Fruit fly (Drosophila melanogaster) whole organism, embryonic: Measurements from ENCODE around the gene jb.

ENCODE experiments used
- Adf1 ChIP-seq: fragments of 200-800 bp; sonication (Bioruptor generic); IDR thresholded peaks from 2 replicates; pipeline ENCODE4 v1.3.6; 2022; ENCODE audit warnings: missing biosample characterization, missing genetic modification characterization
- Antp ChIP-seq: fragments of 200-800 bp; sonication (Bioruptor generic); optimal IDR thresholded peaks from 3 replicates; lab custom pipeline; 2016; ENCODE audit warnings: missing biosample characterization, missing genetic modification characterization
- Atf6 ChIP-seq: fragments of 200-800 bp; sonication (Bioruptor generic); IDR thresholded peaks from 2 replicates; pipeline ENCODE4 v1.3.6; 2022; ENCODE audit warnings: missing biosample characterization, missing genetic modification characterization
- B-H2 ChIP-seq: fragments of 200-800 bp; sonication (Bioruptor generic); optimal IDR thresholded peaks from 2 replicates; lab custom pipeline; 2018; ENCODE audit warnings: missing biosample characterization, mild to moderate bottlenecking, missing genetic modification characterization
- CG10654 ChIP-seq: fragments of 200-800 bp; sonication (Bioruptor generic); optimal IDR thresholded peaks from 2 replicates; lab custom pipeline; 2016; ENCODE audit warnings: missing biosample characterization, missing genetic modification characterization
- CG10979 ChIP-seq: fragments of 200-800 bp; sonication (Bioruptor generic); optimal IDR thresholded peaks from 2 replicates; lab custom pipeline; 2018; ENCODE audit warnings: missing biosample characterization, mild to moderate bottlenecking, missing genetic modification characterization, moderate library complexity
- CG12104 ChIP-seq: fragments of 200-800 bp; sonication (Bioruptor generic); optimal IDR thresholded peaks from 3 replicates; lab custom pipeline; 2016; ENCODE audit warnings: missing biosample characterization, missing genetic modification characterization
- CG13287 ChIP-seq: fragments of 200-800 bp; sonication (Bioruptor generic); IDR thresholded peaks from 2 replicates; pipeline ENCODE4 v1.3.6; 2022; ENCODE audit warnings: missing biosample characterization, missing genetic modification characterization; ENCODE audit not compliant: partially characterized antibody
- CG13624 ChIP-seq: fragments of 200-800 bp; sonication (Bioruptor generic); optimal IDR thresholded peaks from 2 replicates; lab custom pipeline; 2016; ENCODE audit warnings: missing biosample characterization, missing genetic modification characterization
- CG15601 ChIP-seq: fragments of 200-800 bp; sonication (Bioruptor generic); optimal IDR thresholded peaks from 3 replicates; lab custom pipeline; 2019; ENCODE audit warnings: missing biosample characterization, mild to moderate bottlenecking, missing genetic modification characterization, moderate library complexity
- CG16815 ChIP-seq: fragments of 200-800 bp; sonication (Bioruptor generic); optimal IDR thresholded peaks from 3 replicates; lab custom pipeline; 2017; ENCODE audit warnings: missing biosample characterization, mild to moderate bottlenecking, missing genetic modification characterization
- CG18599 ChIP-seq: fragments of 200-800 bp; sonication (Bioruptor generic); optimal IDR thresholded peaks from 3 replicates; lab custom pipeline; 2017; ENCODE audit warnings: missing biosample characterization, missing genetic modification characterization, mild to moderate bottlenecking, moderate library complexity, missing genetic modification reagents
- CG2712 ChIP-seq: fragments of 200-800 bp; optimal IDR thresholded peaks from 3 replicates; lab custom pipeline; 2019; ENCODE audit warnings: missing biosample characterization, mild to moderate bottlenecking, missing genetic modification characterization, moderate library complexity
- CG31441 ChIP-seq: fragments of 200-800 bp; sonication (Bioruptor generic); IDR thresholded peaks from 2 replicates; pipeline ENCODE4 v1.3.6; 2022; ENCODE audit warnings: missing biosample characterization, missing genetic modification characterization
- CG32772 ChIP-seq: fragments of 200-800 bp; sonication (Bioruptor generic); IDR thresholded peaks from 2 replicates; pipeline ENCODE4 v1.3.6; 2022; ENCODE audit warnings: missing biosample characterization, missing genetic modification characterization
- CG34376 ChIP-seq: fragments of 200-800 bp; sonication (Bioruptor generic); optimal IDR thresholded peaks from 2 replicates; lab custom pipeline; 2018; ENCODE audit warnings: missing biosample characterization, mild to moderate bottlenecking, missing genetic modification characterization
- CG3995 ChIP-seq: fragments of 200-800 bp; sonication (Bioruptor generic); optimal IDR thresholded peaks from 3 replicates; lab custom pipeline; 2016; ENCODE audit warnings: missing biosample characterization, missing genetic modification characterization
- CG6689 ChIP-seq: fragments of 200-800 bp; sonication (Bioruptor generic); IDR thresholded peaks from 2 replicates; pipeline ENCODE4 v1.3.6; 2022; ENCODE audit warnings: missing biosample characterization, missing genetic modification characterization
- CG6813 ChIP-seq: fragments of 200-800 bp; sonication (Bioruptor generic); optimal IDR thresholded peaks from 2 replicates; lab custom pipeline; 2017; ENCODE audit warnings: missing biosample characterization, missing genetic modification characterization, mild to moderate bottlenecking, moderate library complexity, missing genetic modification reagents
- CG7556 ChIP-seq: fragments of 200-800 bp; sonication (Bioruptor generic); optimal IDR thresholded peaks from 2 replicates; lab custom pipeline; 2017; ENCODE audit warnings: missing biosample characterization, mild to moderate bottlenecking, missing genetic modification characterization
- CG8290 ChIP-seq, 3 experiments: fragments of 200-800 bp; sonication (Bioruptor generic); optimal IDR thresholded peaks; 2 replicates each; lab custom pipeline; 2016 to 2019; ENCODE audit warnings: missing biosample characterization in 3 of 3, missing genetic modification characterization in 3 of 3, mild to moderate bottlenecking in 2 of 3, moderate library complexity in 1 of 3
- CG8944 ChIP-seq: fragments of 200-800 bp; sonication (Bioruptor generic); optimal IDR thresholded peaks from 3 replicates; lab custom pipeline; 2016; ENCODE audit warnings: missing biosample characterization, missing genetic modification characterization
- CG9215 ChIP-seq: fragments of 200-800 bp; sonication (Bioruptor generic); IDR thresholded peaks from 2 replicates; pipeline ENCODE4 v1.3.6; 2022; ENCODE audit warnings: missing biosample characterization, missing genetic modification characterization
- Camta ChIP-seq: fragments of 200-800 bp; sonication (Bioruptor generic); optimal IDR thresholded peaks from 2 replicates; lab custom pipeline; 2016; ENCODE audit warnings: missing biosample characterization, missing genetic modification characterization
- Dad ChIP-seq: fragments of 200-800 bp; sonication (Bioruptor generic); optimal IDR thresholded peaks from 3 replicates; lab custom pipeline; 2016; ENCODE audit warnings: missing biosample characterization, missing genetic modification characterization
- HLH4C ChIP-seq: fragments of 200-800 bp; sonication (Bioruptor generic); IDR thresholded peaks from 3 replicates; pipeline ENCODE4 v1.3.6; 2022; ENCODE audit warnings: missing biosample characterization, missing genetic modification characterization; ENCODE audit not compliant: partially characterized antibody
- Max ChIP-seq: fragments of 200-800 bp; sonication (Bioruptor generic); optimal IDR thresholded peaks from 2 replicates; lab custom pipeline; 2016; ENCODE audit warnings: missing biosample characterization, mild to moderate bottlenecking, missing genetic modification characterization
- NC2α ChIP-seq: fragments of 200-800 bp; sonication (Bioruptor generic); optimal IDR thresholded peaks from 2 replicates; lab custom pipeline; 2016; ENCODE audit warnings: missing biosample characterization, missing genetic modification characterization
- NFAT ChIP-seq: fragments of 200-800 bp; sonication (Bioruptor generic); IDR thresholded peaks from 2 replicates; pipeline ENCODE4 v1.3.6; 2022; ENCODE audit warnings: missing biosample characterization, missing genetic modification characterization
- NfI ChIP-seq: fragments of 200-800 bp; sonication (Bioruptor generic); optimal IDR thresholded peaks from 3 replicates; lab custom pipeline; 2018; ENCODE audit warnings: missing biosample characterization, mild to moderate bottlenecking, missing genetic modification characterization, moderate library complexity
- Opbp ChIP-seq: fragments of 200-800 bp; sonication (Bioruptor generic); IDR thresholded peaks from 3 replicates; pipeline ENCODE4 v1.3.6; 2022; ENCODE audit warnings: missing biosample characterization, missing genetic modification characterization; ENCODE audit not compliant: partially characterized antibody
- Stat92E ChIP-seq, 3 experiments: fragments of >200 bp in 2 of 3; fragments of 200-800 bp in 1 of 3; sonication (Bioruptor generic) in 1 of 3; optimal IDR thresholded peaks; 2 replicates each; lab custom pipeline; 2017 to 2019; ENCODE audit warnings: missing biosample characterization in 3 of 3, missing genetic modification characterization in 3 of 3, mild to moderate bottlenecking in 1 of 3, moderate library complexity in 1 of 3
- amos ChIP-seq: fragments of 200-800 bp; sonication (Bioruptor generic); IDR thresholded peaks from 2 replicates; pipeline ENCODE4 v1.3.6; 2022; ENCODE audit warnings: missing biosample characterization, missing genetic modification characterization; ENCODE audit not compliant: partially characterized antibody
- ara ChIP-seq: fragments of 200-800 bp; sonication (Bioruptor generic); IDR thresholded peaks from 2 replicates; pipeline ENCODE4 v1.3.6; 2022; ENCODE audit warnings: missing biosample characterization, missing genetic modification characterization
- az2 ChIP-seq: fragments of 200-800 bp; sonication (Bioruptor generic); optimal IDR thresholded peaks from 3 replicates; lab custom pipeline; 2016; ENCODE audit warnings: missing biosample characterization, missing genetic modification characterization
- btn ChIP-seq: fragments of 200-800 bp; sonication (Bioruptor generic); optimal IDR thresholded peaks from 2 replicates; lab custom pipeline; 2016; ENCODE audit warnings: missing biosample characterization, missing genetic modification characterization
- dan ChIP-seq: fragments of 200-800 bp; sonication (Bioruptor generic); IDR thresholded peaks from 2 replicates; pipeline ENCODE4 v1.3.6; 2022; ENCODE audit warnings: missing biosample characterization, missing genetic modification characterization
- dimm ChIP-seq: fragments of 200-800 bp; sonication (Bioruptor generic); IDR thresholded peaks from 2 replicates; pipeline ENCODE4 v1.3.6; 2022; ENCODE audit warnings: missing biosample characterization, missing genetic modification characterization
- dmrt11E ChIP-seq: fragments of 200-800 bp; sonication (Bioruptor generic); optimal IDR thresholded peaks from 3 replicates; lab custom pipeline; 2018; ENCODE audit warnings: missing biosample characterization, mild to moderate bottlenecking, missing genetic modification characterization, moderate library complexity
- esg ChIP-seq: fragments of 200-800 bp; sonication (Bioruptor generic); conservative IDR thresholded peaks from 2 replicates; pipeline ENCODE4 v1.3.6; 2022; ENCODE audit warnings: missing biosample characterization, missing genetic modification characterization
- fd3F ChIP-seq: fragments of 200-800 bp; sonication (Bioruptor generic); optimal IDR thresholded peaks from 2 replicates; lab custom pipeline; 2018; ENCODE audit warnings: missing biosample characterization, mild to moderate bottlenecking, missing genetic modification characterization, moderate library complexity
- jumu ChIP-seq: fragments of 200-800 bp; sonication (Bioruptor generic); optimal IDR thresholded peaks from 3 replicates; lab custom pipeline; 2016; ENCODE audit warnings: missing biosample characterization, missing genetic modification characterization
- nmo ChIP-seq: fragments of 200-800 bp; sonication (Bioruptor generic); optimal IDR thresholded peaks from 2 replicates; lab custom pipeline; 2018; ENCODE audit warnings: missing biosample characterization, mild to moderate bottlenecking, missing genetic modification characterization, moderate library complexity
- pum ChIP-seq: fragments of 200-800 bp; sonication (Bioruptor generic); optimal IDR thresholded peaks from 2 replicates; lab custom pipeline; 2016; ENCODE audit warnings: missing biosample characterization, missing genetic modification characterization
- sna ChIP-seq: fragments of 200-800 bp; sonication (Bioruptor generic); IDR thresholded peaks from 2 replicates; pipeline ENCODE4 v1.3.6; 2022; ENCODE audit warnings: missing biosample characterization, missing genetic modification characterization; ENCODE audit not compliant: partially characterized antibody
- sqz ChIP-seq: fragments of 200-800 bp; sonication (Bioruptor generic); optimal IDR thresholded peaks from 3 replicates; lab custom pipeline; 2018; ENCODE audit warnings: missing biosample characterization, mild to moderate bottlenecking, missing genetic modification characterization
- ttk ChIP-seq: fragments of 200-800 bp; sonication (Bioruptor generic); IDR thresholded peaks from 2 replicates; pipeline ENCODE4 v2.1.2; 2022; ENCODE audit warnings: missing biosample characterization, missing genetic modification characterization
- twi ChIP-seq: fragments of 200-800 bp; optimal IDR thresholded peaks from 2 replicates; lab custom pipeline; 2019; ENCODE audit warnings: missing biosample characterization, mild to moderate bottlenecking, missing genetic modification characterization, moderate library complexity

Gene jb

dm6 chrX:20429482-20430204 lies 39.0 kb upstream of the jb start, which contains the start of the genes CG11710 and mal (continued):
- peak; percentile 66 for TF ChIP-seq CG3995 (GFP tag; lab: Kevin White, UChicago)
- peak; percentile 83 for TF ChIP-seq CG10979 (tag; lab: Kevin White, UChicago)
- TF ChIP-seq CG7556 (GFP tag; lab: Kevin White, UChicago): peak; percentile 74
- TF ChIP-seq CG13624 (GFP tag; lab: Kevin White, UChicago): peak; percentile 88
- no peak for TF ChIP-seq sqz (GFP tag; lab: Kevin White, UChicago)
- peak; percentile 61 for TF ChIP-seq twi (tag; lab: Kevin White, UChicago)
- TF ChIP-seq ttk (GFP tag; lab: Robert Waterston, UW): peak; percentile 56; the same call in 1 of the 2 replicates
- peak; percentile 62; the same call in 1 of the 3 replicates for TF ChIP-seq Opbp (GFP tag; lab: Robert Waterston, UW)
- TF ChIP-seq dmrt11E: peak; percentile 27
- TF ChIP-seq NfI: peak; percentile 76
- peak; percentile 68 for TF ChIP-seq B-H2
- TF ChIP-seq sna (GFP tag; lab: Robert Waterston, UW): peak; percentile 46; the same call in 1 of the 2 replicates
- peak; percentile 72 for TF ChIP-seq Max (GFP tag; lab: Kevin White, UChicago)
- TF ChIP-seq CG6813 (GFP tag; lab: Kevin White, UChicago): peak; percentile 51
- TF ChIP-seq CG13287 (GFP tag; lab: Robert Waterston, UW): peak; percentile 51
- no peak for TF ChIP-seq CG16815
- peak; percentile 26 for TF ChIP-seq pum (GFP tag; lab: Kevin White, UChicago)
- peak; percentile 83 for TF ChIP-seq CG31441
- peak; percentile 51; the same call in 1 of the 3 replicates for TF ChIP-seq HLH4C (GFP tag; lab: Robert Waterston, UW)
- TF ChIP-seq Antp (GFP tag; lab: Kevin White, UChicago): peak; percentile 50
- TF ChIP-seq Stat92E (GFP tag; optimal IDR thresholded peaks at IDR 0.05; lab: Kevin White, UChicago): peak in 1 of 3 experiments; percentile 81
- peak; percentile 46 for TF ChIP-seq CG8944
- peak; percentile 49 for TF ChIP-seq CG34376 (GFP tag; lab: Kevin White, UChicago)
- TF ChIP-seq btn (GFP tag; lab: Kevin White, UChicago): peak; percentile 14
- no peak for TF ChIP-seq CG15601
- peak; percentile 79 for TF ChIP-seq CG9215
- peak; percentile 83 for TF ChIP-seq Atf6 (GFP tag; lab: Robert Waterston, UW)
- TF ChIP-seq dan (GFP tag; lab: Robert Waterston, UW): no peak
- TF ChIP-seq Dad (GFP tag; lab: Kevin White, UChicago): peak; percentile 58
- peak; percentile 84 for TF ChIP-seq CG2712 (tag; lab: Kevin White, UChicago)
- peak; percentile 72 for TF ChIP-seq CG10654
- peak; percentile 53 for TF ChIP-seq jumu (GFP tag; lab: Kevin White, UChicago)
- peak; percentile 77 for TF ChIP-seq CG12104
- peak; percentile 68 for TF ChIP-seq az2
- no peak for TF ChIP-seq NC2α (GFP tag; lab: Kevin White, UChicago)
- TF ChIP-seq Adf1 (GFP tag; lab: Robert Waterston, UW): peak; percentile 48; the same call in 1 of the 2 replicates
- TF ChIP-seq CG6689 (GFP tag; lab: Robert Waterston, UW): peak; percentile 79
- peak; percentile 91 for TF ChIP-seq nmo (GFP tag; lab: Kevin White, UChicago)
- no peak; the same call in 1 of the 2 replicates for TF ChIP-seq amos (GFP tag; lab: Robert Waterston, UW)
- TF ChIP-seq ara (GFP tag; lab: Robert Waterston, UW): peak; percentile 37; the same call in 1 of the 2 replicates
- TF ChIP-seq CG32772 (GFP tag; lab: Robert Waterston, UW): peak; percentile 68
- peak; percentile 13; the same call in 1 of the 2 replicates for TF ChIP-seq NFAT (GFP tag; lab: Robert Waterston, UW)
- peak; percentile 80 for TF ChIP-seq esg (GFP tag; lab: Robert Waterston, UW)
- peak; percentile 3 for TF ChIP-seq CG8290 (GFP tag; optimal IDR thresholded peaks at IDR 0.05; lab: Kevin White, UChicago)
- TF ChIP-seq CG8290 (tag; optimal IDR thresholded peaks at IDR 0.05; lab: Kevin White, UChicago): no peak
- TF ChIP-seq dimm (GFP tag; lab: Robert Waterston, UW): 0 out of 2 replicates have a peak, but pooled peaks have one; percentile 33
- peak; percentile 87 for TF ChIP-seq CG18599 (GFP tag; lab: Kevin White, UChicago)
- peak; percentile 67 for TF ChIP-seq Camta (GFP tag; lab: Kevin White, UChicago)
- TF ChIP-seq fd3F (GFP tag; lab: Kevin White, UChicago): peak; percentile 64
